Worm (Caenorhabditis elegans): ENCODE measurements around the gene K05F1.14.

Gene K05F1.14

ce11 chrII:5836153-5836719, 43.8 kb upstream of the K05F1.14 start, which contains the start of gene fzo-1 (continued):
- TF ChIP-seq zip-4 (GFP tag; optimal IDR thresholded peaks at IDR 0.05) (no peak), pag-3 (tag; optimal IDR thresholded peaks at IDR 0.05; ENCODE audit: borderline replicate concordance, insufficient read depth) (no peak), efl-3 (GFP tag; optimal IDR thresholded peaks at IDR 0.05) (no peak), elt-2 (tag; optimal IDR thresholded peaks at IDR 0.05) (peak; percentile 37), mab-9 (GFP tag; IDR thresholded peaks at IDR 0.05) (no peak), swsn-7 (tag; optimal IDR thresholded peaks at IDR 0.05) (peak; percentile 45), fkh-8 (tag; optimal IDR thresholded peaks at IDR 0.05) (peak; percentile 52), nhr-11 (tag; optimal IDR thresholded peaks at IDR 0.05) (no peak), nhr-12 (tag; optimal IDR thresholded peaks at IDR 0.05) (no peak), hlh-4 (tag; optimal IDR thresholded peaks at IDR 0.05) (no peak), egl-27 (tag; optimal IDR thresholded peaks at IDR 0.05) (no peak), xbp-1 (tag; optimal IDR thresholded peaks at IDR 0.05) (peak; percentile 54), tlp-1 (tag; optimal IDR thresholded peaks at IDR 0.05) (no peak), C16A3.4 (tag; optimal IDR thresholded peaks at IDR 0.05) (peak; percentile 45), C34B4.2 (tag; optimal IDR thresholded peaks at IDR 0.05) (no peak), mdl-1 (tag; optimal IDR thresholded peaks at IDR 0.05) (no peak), dpl-1 (GFP tag; optimal IDR thresholded peaks at IDR 0.05) (peak; percentile 13 to 35 (median 21)), ceh-82 (tag; optimal IDR thresholded peaks at IDR 0.05) (no peak), rnt-1 (tag; optimal IDR thresholded peaks at IDR 0.05) (no peak), isw-1 (GFP tag; IDR thresholded peaks at IDR 0.05) (peak; percentile 52), sox-4 (tag; optimal IDR thresholded peaks at IDR 0.05) (peak; percentile 71), sptf-1 (tag; optimal IDR thresholded peaks at IDR 0.05) (no peak), F16B12.6 (tag; optimal IDR thresholded peaks at IDR 0.05) (peak; percentile 7), unc-130 (tag; optimal IDR thresholded peaks at IDR 0.05) (no peak), zag-1 (tag; optimal IDR thresholded peaks at IDR 0.05) (no peak), C04F5.9 (tag; optimal IDR thresholded peaks at IDR 0.05) (peak; percentile 33), tbx-2 (tag; optimal IDR thresholded peaks at IDR 0.05) (peak; percentile 61), nhr-20 (tag; optimal IDR thresholded peaks at IDR 0.05) (peak; percentile 59), mef-2 (tag; optimal IDR thresholded peaks at IDR 0.05) (no peak), ceh-63 (GFP tag; optimal IDR thresholded peaks at IDR 0.05) (peak; percentile 72), fos-1 (tag; optimal IDR thresholded peaks at IDR 0.05) (no peak), jun-1 (tag; optimal IDR thresholded peaks at IDR 0.05) (no peak), skn-1 (tag; optimal IDR thresholded peaks at IDR 0.05) (peak; percentile 27), lin-15B (tag; optimal IDR thresholded peaks at IDR 0.05) (peak; percentile 15), ceh-8 (GFP tag; optimal IDR thresholded peaks at IDR 0.05) (no peak), efl-1 (optimal IDR thresholded peaks at IDR 0.05) (peak; percentile 42 to 50), efl-1 (GFP tag; optimal IDR thresholded peaks at IDR 0.05 in 1 of 2) (peak; percentile 22 to 36), irx-1 (tag; optimal IDR thresholded peaks at IDR 0.05) (peak; percentile 20), ets-5 (GFP tag; IDR thresholded peaks at IDR 0.05) (no peak), blmp-1 (tag; optimal IDR thresholded peaks at IDR 0.05) (peak; percentile 46)

- TF ChIP-seq hlh-4 (tag; optimal IDR thresholded peaks at IDR 0.05) (no peak), vab-15 (tag; optimal IDR thresholded peaks at IDR 0.05) (no peak), swsn-7 (tag; optimal IDR thresholded peaks at IDR 0.05) (no peak), dpl-1 (GFP tag; optimal IDR thresholded peaks at IDR 0.05) (no peak), pag-3 (tag; optimal IDR thresholded peaks at IDR 0.05; ENCODE audit: borderline replicate concordance, insufficient read depth) (no peak), lin-13 (GFP tag; optimal IDR thresholded peaks at IDR 0.05) (no peak), unc-62 (GFP tag; optimal IDR thresholded peaks at IDR 0.05) (no peak), nhr-76 (tag; optimal IDR thresholded peaks at IDR 0.05) (no peak), lin-35 (GFP tag; optimal IDR thresholded peaks at IDR 0.05) (no peak), snu-23 (GFP tag; optimal IDR thresholded peaks at IDR 0.05) (no peak), sup-37 (GFP tag; optimal IDR thresholded peaks at IDR 0.05) (no peak), nhr-28 (tag; optimal IDR thresholded peaks at IDR 0.05) (no peak), blmp-1 (tag; optimal IDR thresholded peaks at IDR 0.05) (no peak), elt-3 (tag; optimal IDR thresholded peaks at IDR 0.05) (no peak), mef-2 (tag; optimal IDR thresholded peaks at IDR 0.05) (no peak), fkh-10 (GFP tag; optimal IDR thresholded peaks at IDR 0.05) (no peak), nhr-71 (tag; optimal IDR thresholded peaks at IDR 0.05) (no peak), fkh-8 (tag; optimal IDR thresholded peaks at IDR 0.05) (no peak), C16A3.4 (tag; optimal IDR thresholded peaks at IDR 0.05) (no peak), F16B12.6 (tag; optimal IDR thresholded peaks at IDR 0.05) (no peak)
These were observed 42.8 kb upstream of the K05F1.14 start for ce11 chrII:5835146-5835545.

Measured in whole organism, L1 larva.